Worm (Caenorhabditis elegans) whole organism, L4 larva: ENCODE results near the gene 2L52.1.

Source experiments
- F49E8.2 ChIP-seq: sonication (generic microtip); optimal IDR thresholded peaks from 2 replicates; lab custom pipeline; 2016; ENCODE audit warnings: missing compliant biosample characterization, mild to moderate bottlenecking, missing genetic modification characterization, borderline replicate concordance
- T26A8.4 ChIP-seq: fragments of 200-800 bp; sonication (Bioruptor generic); IDR thresholded peaks from 2 replicates; pipeline ENCODE4 v1.3.6; 2022; ENCODE audit warnings: missing genetic modification characterization, missing compliant biosample characterization
- ZK337.2 ChIP-seq: fragments of 200-800 bp; sonication (Bioruptor generic); IDR thresholded peaks from 2 replicates; pipeline ENCODE4 v1.3.6; 2022; ENCODE audit warnings: missing genetic modification reagents, missing genetic modification characterization, missing compliant biosample characterization
- egl-27 ChIP-seq: sonication (generic microtip); optimal IDR thresholded peaks from 3 replicates; lab custom pipeline; 2017; ENCODE audit warnings: missing biosample characterization, missing genetic modification reagents, missing genetic modification characterization
- lin-13 ChIP-seq: fragments of 150-350 bp; optimal IDR thresholded peaks from 2 replicates; lab custom pipeline; 2014; ENCODE audit warnings: missing biosample characterization, missing genetic modification reagents, missing genetic modification characterization
- lin-39 ChIP-seq: fragments of 150-350 bp; optimal IDR thresholded peaks from 2 replicates; lab custom pipeline; 2014; ENCODE audit warnings: missing biosample characterization, missing genetic modification reagents, missing genetic modification characterization
- nhr-237 ChIP-seq: sonication (generic microtip); optimal IDR thresholded peaks from 2 replicates; lab custom pipeline; 2017; ENCODE audit warnings: missing biosample characterization, missing genetic modification characterization
- nhr-25 ChIP-seq: sonication (generic microtip); optimal IDR thresholded peaks from 2 replicates; lab custom pipeline; 2017; ENCODE audit warnings: missing genetic modification characterization, mild to moderate bottlenecking, missing compliant biosample characterization, antibody characterized with exemption, moderate library complexity, borderline replicate concordance; ENCODE audit not compliant: insufficient read depth
- nhr-28 ChIP-seq: fragments of 150-350 bp; optimal IDR thresholded peaks from 2 replicates; lab custom pipeline; 2014; ENCODE audit warnings: missing biosample characterization, missing genetic modification characterization
- nhr-76 ChIP-seq: fragments of 150-350 bp; optimal IDR thresholded peaks from 2 replicates; lab custom pipeline; 2014; ENCODE audit warnings: missing biosample characterization, missing genetic modification characterization

- TF ChIP-seq nhr-237 = no peak
- no peak for TF ChIP-seq ZK337.2 (GFP tag; lab: Robert Waterston, UW)
- no peak for TF ChIP-seq nhr-76 (tag; lab: Kevin White, UChicago)
- no peak for TF ChIP-seq egl-27 (tag; lab: Kevin White, UChicago)
- TF ChIP-seq nhr-25 (tag; lab: Kevin White, UChicago) = no peak
- TF ChIP-seq lin-39 = no peak
- TF ChIP-seq F49E8.2 (tag; lab: Kevin White, UChicago) = no peak
- no peak for TF ChIP-seq T26A8.4
- TF ChIP-seq nhr-28 (tag; lab: Kevin White, UChicago) = no peak
- no peak for TF ChIP-seq lin-13
Observed at ce11 chrII:51352-51751, 49.7 kb downstream of the 2L52.1 start, which contains the start of gene sptl-1.
